Fruit fly (Drosophila melanogaster): ENCODE data around the gene CG15362.

CG15362 gene

dm6 chr2L:2010335-2011061, 29.5 kb downstream of the CG15362 start (continued):
- peak; percentile 16 for TF ChIP-seq CG6854 (GFP tag; optimal IDR thresholded peaks at IDR 0.05)
- TF ChIP-seq CG15336 (GFP tag; IDR thresholded peaks at IDR 0.05) = 0 out of 2 replicates have a peak, but pooled peaks have one; percentile 10
- TF ChIP-seq achi (GFP tag; optimal IDR thresholded peaks at IDR 0.05) = no peak
- TF ChIP-seq CG34406 (GFP tag; optimal IDR thresholded peaks at IDR 0.05) = no peak

- TF ChIP-seq topi (GFP tag; optimal IDR thresholded peaks at IDR 0.05) (no peak), CG6276 (GFP tag; optimal IDR thresholded peaks at IDR 0.05) (no peak), CG11902 (GFP tag; optimal IDR thresholded peaks at IDR 0.05) (no peak), salr (GFP tag; optimal IDR thresholded peaks at IDR 0.05) (no peak), Hr38 (GFP tag; optimal IDR thresholded peaks at IDR 0.05) (no peak), Sox15 (GFP tag; optimal IDR thresholded peaks at IDR 0.05) (no peak), fd59A (GFP tag; optimal IDR thresholded peaks at IDR 0.05) (no peak), Ets96B (tag; optimal IDR thresholded peaks at IDR 0.05) (no peak), Gug (GFP tag; IDR thresholded peaks at IDR 0.05) (no peak), Sox102F (GFP tag; optimal IDR thresholded peaks at IDR 0.05) (no peak), Blimp-1 (GFP tag; optimal IDR thresholded peaks at IDR 0.05) (no peak), CG32006 (GFP tag; optimal IDR thresholded peaks at IDR 0.05) (no peak), acj6 (GFP tag; optimal IDR thresholded peaks at IDR 0.05) (no peak), Smox (GFP tag; optimal IDR thresholded peaks at IDR 0.05) (no peak)
These were observed 30.5 kb downstream of the CG15362 start for dm6 chr2L:2011430-2011829.

DNA sequence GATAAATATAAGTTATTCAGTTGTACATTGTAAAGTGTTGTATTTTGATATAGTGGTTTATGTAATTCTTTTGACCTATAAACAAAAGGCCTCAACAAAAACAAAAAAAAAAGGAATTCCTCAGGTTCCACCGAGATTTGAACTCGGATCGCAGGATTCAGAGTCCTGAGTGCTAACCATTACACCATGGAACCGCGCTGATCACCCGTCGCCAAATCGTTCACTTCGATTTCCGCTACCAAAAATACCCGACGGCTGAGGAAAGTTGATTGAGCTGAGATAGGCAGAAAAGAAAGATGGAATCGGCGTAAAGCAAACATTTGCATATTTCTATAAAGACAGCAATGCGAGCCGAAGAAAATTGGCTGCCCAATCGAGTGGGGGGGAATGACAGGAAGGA, 32.1 kb downstream of the CG15362 start:
- no peak for TF ChIP-seq CG3919 (GFP tag; optimal IDR thresholded peaks at IDR 0.05)
- TF ChIP-seq CG8632 (GFP tag; optimal IDR thresholded peaks at IDR 0.05) = no peak
- TF ChIP-seq CG3032 (tag; optimal IDR thresholded peaks at IDR 0.05) = no peak
- TF ChIP-seq Blimp-1 (GFP tag; optimal IDR thresholded peaks at IDR 0.05) = no peak
- TF ChIP-seq CG4318 (GFP tag; optimal IDR thresholded peaks at IDR 0.05) = no peak
- no peak for TF ChIP-seq acj6 (GFP tag; optimal IDR thresholded peaks at IDR 0.05)
- TF ChIP-seq Ets21C (GFP tag; optimal IDR thresholded peaks at IDR 0.05) = no peak
- no peak for TF ChIP-seq CG6854 (GFP tag; optimal IDR thresholded peaks at IDR 0.05)
- no peak for TF ChIP-seq cyc (GFP tag; optimal IDR thresholded peaks at IDR 0.05)
- no peak for TF ChIP-seq CG10669 (GFP tag; optimal IDR thresholded peaks at IDR 0.05)
- no peak for TF ChIP-seq CG32006 (GFP tag; optimal IDR thresholded peaks at IDR 0.05)

DNA sequence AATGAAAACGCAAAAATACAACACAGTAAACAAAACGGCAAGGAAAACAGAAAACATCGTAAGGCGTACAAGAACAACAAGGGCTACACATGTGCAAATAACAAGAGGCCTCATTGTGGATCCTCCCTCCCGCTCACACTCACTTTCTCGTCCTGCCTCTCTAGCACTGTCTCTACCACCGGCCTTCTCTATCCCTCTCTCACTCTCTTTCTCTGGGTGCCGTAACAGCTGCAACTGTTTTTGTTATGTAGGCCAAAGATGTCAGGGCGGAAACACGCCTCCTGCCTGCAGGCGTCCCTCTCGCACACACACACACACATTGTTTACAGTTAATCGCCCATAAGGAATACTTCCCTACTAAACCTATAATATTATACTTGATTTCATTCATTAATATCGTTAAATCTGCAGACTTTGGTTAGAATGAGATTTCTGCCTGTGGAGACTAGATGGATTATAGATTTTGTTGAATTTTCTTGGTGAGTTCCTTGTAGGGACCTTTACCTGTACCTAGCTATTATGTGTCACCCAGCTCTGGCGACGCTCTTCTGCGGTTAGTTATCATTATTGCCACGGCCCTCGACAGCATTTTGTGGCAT, 33.0 kb downstream of the CG15362 start:
- peak; percentile 3 for TF ChIP-seq CG10631 (GFP tag; optimal IDR thresholded peaks at IDR 0.05)
- TF ChIP-seq Hr4 (GFP tag; optimal IDR thresholded peaks at IDR 0.05) = peak; percentile 22
- 0 out of 2 replicates have a peak, but pooled peaks have one; percentile 7 for TF ChIP-seq CG11294 (GFP tag; IDR thresholded peaks at IDR 0.05)
- peak; percentile 9 for TF ChIP-seq OdsH (GFP tag; optimal IDR thresholded peaks at IDR 0.05)
- no peak for TF ChIP-seq spab (GFP tag; optimal IDR thresholded peaks at IDR 0.05)
- peak; percentile 9 for TF ChIP-seq CG32006 (GFP tag; optimal IDR thresholded peaks at IDR 0.05)
- TF ChIP-seq fkh (GFP tag; optimal IDR thresholded peaks at IDR 0.05) = peak; percentile 23
- peak; percentile 76 for TF ChIP-seq Eip78C (GFP tag)
- TF ChIP-seq Sox15 (GFP tag; optimal IDR thresholded peaks at IDR 0.05) = no peak
- TF ChIP-seq CG11902 (GFP tag; optimal IDR thresholded peaks at IDR 0.05) = no peak
- peak; percentile 24 for TF ChIP-seq Ets96B (tag; optimal IDR thresholded peaks at IDR 0.05)

dm6 chr2L:2015204-2015603, 34.2 kb downstream of the CG15362 start:
- no peak for TF ChIP-seq Lpt (GFP tag; optimal IDR thresholded peaks at IDR 0.05)
- no peak for TF ChIP-seq CG34406 (GFP tag; optimal IDR thresholded peaks at IDR 0.05)
- TF ChIP-seq fkh (GFP tag; optimal IDR thresholded peaks at IDR 0.05) = peak; percentile 14
- TF ChIP-seq Smox (GFP tag; optimal IDR thresholded peaks at IDR 0.05) = no peak
- no peak for TF ChIP-seq Gug (GFP tag; IDR thresholded peaks at IDR 0.05)
- TF ChIP-seq Hr4 (GFP tag; optimal IDR thresholded peaks at IDR 0.05) = no peak
- TF ChIP-seq Eip78C (GFP tag) = peak; percentile 51
- TF ChIP-seq vri (GFP tag; optimal IDR thresholded peaks at IDR 0.05) = no peak
- no peak for TF ChIP-seq spab (GFP tag; optimal IDR thresholded peaks at IDR 0.05)
- TF ChIP-seq esn (GFP tag; optimal IDR thresholded peaks at IDR 0.05) = no peak
- no peak for TF ChIP-seq achi (GFP tag; optimal IDR thresholded peaks at IDR 0.05)
- TF ChIP-seq cyc (GFP tag; optimal IDR thresholded peaks at IDR 0.05) = no peak
- TF ChIP-seq Eip93F (GFP tag; optimal IDR thresholded peaks at IDR 0.05) = no peak
